Fruit fly (Drosophila melanogaster): Measurements from ENCODE around the gene CG11858.

dm6 chr3R:25236121-25236520, 26.4 kb upstream of the CG11858 start:
- no peak for TF ChIP-seq dmrt93B (GFP tag; optimal IDR thresholded peaks at IDR 0.05)
- TF ChIP-seq N (GFP tag; optimal IDR thresholded peaks at IDR 0.05) = no peak
- no peak for TF ChIP-seq Abd-B (GFP tag; optimal IDR thresholded peaks at IDR 0.05)
- no peak for TF ChIP-seq lola (GFP tag; optimal IDR thresholded peaks at IDR 0.05)
